Worm (Caenorhabditis elegans): ENCODE data around the gene F17H10.4.

- TF ChIP-seq lin-40 (tag; optimal IDR thresholded peaks at IDR 0.05): no peak
- no peak for TF ChIP-seq nhr-90 (tag; optimal IDR thresholded peaks at IDR 0.05)
- TF ChIP-seq snpc-4 (GFP tag; optimal IDR thresholded peaks at IDR 0.05): no peak
- no peak for TF ChIP-seq snpc-4 (tag; optimal IDR thresholded peaks at IDR 0.05)
- TF ChIP-seq repo-1 (tag; optimal IDR thresholded peaks at IDR 0.05): no peak
- no peak for TF ChIP-seq ama-1 (optimal IDR thresholded peaks at IDR 0.05)
- no peak for TF ChIP-seq ama-1 (GFP tag; optimal IDR thresholded peaks at IDR 0.05)
- TF ChIP-seq atf-7 (tag; optimal IDR thresholded peaks at IDR 0.05): no peak
- no peak for TF ChIP-seq ztf-6 (GFP tag; IDR thresholded peaks at IDR 0.05)
- TF ChIP-seq F39B2.1 (GFP tag; IDR thresholded peaks at IDR 0.05): no peak
- TF ChIP-seq lir-1 (GFP tag; conservative IDR thresholded peaks at IDR 0.05): no peak
Observed at ce11 chrX:13090665-13091064, 35.7 kb downstream of the F17H10.4 start, which contains the start of gene R03G8.3.
